Worm (Caenorhabditis elegans) whole organism, L1 larva: ENCODE data around the gene C09B9.7.

Experiments used
- C34B4.2 ChIP-seq: sonication (generic microtip); optimal IDR thresholded peaks from 2 replicates; lab custom pipeline; 2017; ENCODE audit warnings: mild to moderate bottlenecking, missing genetic modification characterization, missing compliant biosample characterization
- F16B12.6 ChIP-seq: fragments of 150-350 bp; optimal IDR thresholded peaks from 2 replicates; lab custom pipeline; 2014; ENCODE audit warnings: missing biosample characterization, missing genetic modification characterization
- aly-2 ChIP-seq: fragments of 150-350 bp; optimal IDR thresholded peaks from 2 replicates; lab custom pipeline; 2014; ENCODE audit warnings: missing biosample characterization, missing genetic modification characterization
- ceh-90 ChIP-seq: sonication (generic microtip); optimal IDR thresholded peaks from 2 replicates; lab custom pipeline; 2016; ENCODE audit warnings: missing genetic modification characterization, missing compliant biosample characterization
- ces-1 ChIP-seq: fragments of 150-350 bp; optimal IDR thresholded peaks from 2 replicates; lab custom pipeline; 2014; ENCODE audit warnings: missing biosample characterization, missing genetic modification reagents, missing genetic modification characterization
- dpl-1 ChIP-seq, 3 experiments: fragments of 150-350 bp in 2 of 3; sonication (generic microtip) in 1 of 3; optimal IDR thresholded peaks; 2 replicates each; lab custom pipeline; 2014 to 2017; ENCODE audit warnings: missing biosample characterization in 3 of 3, missing genetic modification characterization in 3 of 3, missing genetic modification reagents in 3 of 3
- hpl-2 ChIP-seq: fragments of 150-350 bp; optimal IDR thresholded peaks from 2 replicates; lab custom pipeline; 2014; ENCODE audit warnings: missing biosample characterization, missing genetic modification reagents, missing genetic modification characterization
- mef-2 ChIP-seq: fragments of 150-350 bp; optimal IDR thresholded peaks from 2 replicates; lab custom pipeline; 2014; ENCODE audit warnings: missing biosample characterization, missing genetic modification characterization
- nhr-237 ChIP-seq: fragments of 150-350 bp; optimal IDR thresholded peaks from 2 replicates; lab custom pipeline; 2014; ENCODE audit warnings: missing biosample characterization, missing genetic modification characterization
- nhr-76 ChIP-seq: sonication (generic microtip); optimal IDR thresholded peaks from 2 replicates; lab custom pipeline; 2017; ENCODE audit warnings: missing biosample characterization, missing genetic modification characterization
- pqm-1 ChIP-seq: sonication (generic microtip); optimal IDR thresholded peaks from 3 replicates; lab custom pipeline; 2017; ENCODE audit warnings: missing biosample characterization, missing genetic modification characterization
- snu-23 ChIP-seq: sonication (generic microtip); optimal IDR thresholded peaks from 2 replicates; lab custom pipeline; 2016; ENCODE audit warnings: missing genetic modification characterization, missing compliant biosample characterization
- sox-4 ChIP-seq: sonication (generic microtip); optimal IDR thresholded peaks from 2 replicates; lab custom pipeline; 2016; ENCODE audit warnings: missing genetic modification characterization, missing compliant biosample characterization
- sptf-1 ChIP-seq: fragments of 150-350 bp; optimal IDR thresholded peaks from 2 replicates; lab custom pipeline; 2014; ENCODE audit warnings: missing biosample characterization, missing genetic modification characterization
- sup-37 ChIP-seq: fragments of 200-800 bp; sonication (Bioruptor generic); optimal IDR thresholded peaks from 2 replicates; lab custom pipeline; 2018; ENCODE audit warnings: mild to moderate bottlenecking, missing genetic modification characterization, missing compliant biosample characterization
- unc-130 ChIP-seq: fragments of 150-350 bp; optimal IDR thresholded peaks from 2 replicates; lab custom pipeline; 2017; ENCODE audit warnings: missing biosample characterization, missing genetic modification characterization, inconsistent platforms
- unc-62 ChIP-seq: fragments of 150-350 bp; optimal IDR thresholded peaks from 2 replicates; lab custom pipeline; 2014; ENCODE audit warnings: missing biosample characterization, missing genetic modification reagents, missing genetic modification characterization
- unc-98 ChIP-seq: fragments of 200-800 bp; sonication (Bioruptor generic); IDR thresholded peaks from 2 replicates; pipeline ENCODE4 v1.3.6; 2022; ENCODE audit warnings: missing genetic modification characterization, missing compliant biosample characterization
- zip-4 ChIP-seq: fragments of 200-800 bp; sonication (Bioruptor generic); optimal IDR thresholded peaks from 2 replicates; lab custom pipeline; 2018; ENCODE audit warnings: mild to moderate bottlenecking, missing genetic modification characterization, moderate library complexity, missing compliant biosample characterization
- ztf-11 ChIP-seq, 2 experiments: sonication (generic microtip); optimal IDR thresholded peaks; 2 replicates each; lab custom pipeline; 2016 to 2017; ENCODE audit warnings: missing genetic modification characterization in 2 of 2, missing biosample characterization in 1 of 2, missing compliant biosample characterization in 1 of 2

The C09B9.7 gene

ce11 chrIV:5008378-5008777 lies 52.5 kb downstream of the C09B9.7 start, which contains the start of gene srm-2:
Gene srm-2, plus strand, starts transcription at chrIV:5008678.
- TF ChIP-seq F16B12.6 (no peak), ztf-11 (tag; optimal IDR thresholded peaks at IDR 0.05; lab: Kevin White, UChicago) (no peak), sup-37 (no peak), sox-4 (tag; lab: Kevin White, UChicago) (no peak), nhr-237 (no peak), aly-2 (tag; lab: Kevin White, UChicago) (no peak), pqm-1 (no peak), unc-98 (GFP tag; lab: Robert Waterston, UW) (no peak), unc-62 (GFP tag; lab: Kevin White, UChicago) (no peak), ces-1 (GFP tag; lab: Kevin White, UChicago) (no peak), snu-23 (GFP tag; lab: Kevin White, UChicago) (no peak), hpl-2 (GFP tag; lab: Kevin White, UChicago) (no peak), nhr-76 (no peak), C34B4.2 (tag; lab: Kevin White, UChicago) (no peak), zip-4 (no peak), ceh-90 (tag; lab: Kevin White, UChicago) (no peak), unc-130 (tag; lab: Kevin White, UChicago) (no peak), sptf-1 (tag; lab: Kevin White, UChicago) (no peak), mef-2 (tag; lab: Kevin White, UChicago) (no peak), dpl-1 (GFP tag; optimal IDR thresholded peaks at IDR 0.05; lab: Kevin White, UChicago) (no peak)
